Worm (Caenorhabditis elegans) whole organism, mixed stage, embryonic: ENCODE data around the gene R05D3.9.

Source experiments
- M03D4.4 ChIP-seq: sonication (generic microtip); optimal IDR thresholded peaks from 2 replicates; lab custom pipeline; 2017; ENCODE audit warnings: mild to moderate bottlenecking, missing genetic modification characterization, missing compliant biosample characterization
- blmp-1 ChIP-seq: fragments of 150-350 bp; optimal IDR thresholded peaks from 2 replicates; lab custom pipeline; 2014; ENCODE audit warnings: missing biosample characterization, missing genetic modification characterization
- ceh-39 ChIP-seq: fragments of 150-350 bp; optimal IDR thresholded peaks from 2 replicates; lab custom pipeline; 2014; ENCODE audit warnings: missing biosample characterization, missing genetic modification characterization
- ceh-43 ChIP-seq: fragments of 200-800 bp; sonication (Bioruptor generic); optimal IDR thresholded peaks from 2 replicates; lab custom pipeline; 2018; ENCODE audit warnings: mild to moderate bottlenecking, missing genetic modification characterization, moderate library complexity, missing compliant biosample characterization
- ceh-83 ChIP-seq: fragments of 200-800 bp; sonication (Bioruptor generic); optimal IDR thresholded peaks from 2 replicates; lab custom pipeline; 2018; ENCODE audit warnings: mild to moderate bottlenecking, missing genetic modification characterization, missing compliant biosample characterization
- ces-1 ChIP-seq: fragments of 150-350 bp; optimal IDR thresholded peaks from 2 replicates; lab custom pipeline; 2014; ENCODE audit warnings: missing biosample characterization, missing genetic modification reagents, missing genetic modification characterization
- cnd-1 ChIP-seq: fragments of 200-800 bp; sonication (Bioruptor generic); optimal IDR thresholded peaks from 2 replicates; lab custom pipeline; 2018; ENCODE audit warnings: mild to moderate bottlenecking, missing genetic modification characterization, missing compliant biosample characterization
- drap-1 ChIP-seq: fragments of 200-800 bp; sonication (Bioruptor generic); optimal IDR thresholded peaks from 3 replicates; lab custom pipeline; 2018; ENCODE audit warnings: mild to moderate bottlenecking, missing genetic modification characterization, missing compliant biosample characterization
- elt-1 ChIP-seq: sonication (generic microtip); optimal IDR thresholded peaks from 2 replicates; lab custom pipeline; 2017; ENCODE audit warnings: missing genetic modification characterization, mild to moderate bottlenecking, missing compliant biosample characterization, antibody characterized with exemption, moderate library complexity, borderline replicate concordance; ENCODE audit not compliant: insufficient read depth
- elt-3 ChIP-seq: fragments of 150-350 bp; optimal IDR thresholded peaks from 2 replicates; lab custom pipeline; 2014; ENCODE audit warnings: missing biosample characterization, missing genetic modification characterization
- flh-1 ChIP-seq: fragments of 200-800 bp; sonication (Bioruptor generic); optimal IDR thresholded peaks from 2 replicates; lab custom pipeline; 2018; ENCODE audit warnings: mild to moderate bottlenecking, missing genetic modification characterization, moderate library complexity, missing compliant biosample characterization
- ham-2 ChIP-seq: fragments of 200-800 bp; sonication (Bioruptor generic); optimal IDR thresholded peaks from 2 replicates; lab custom pipeline; 2018; ENCODE audit warnings: mild to moderate bottlenecking, missing genetic modification characterization, missing compliant biosample characterization
- hlh-1 ChIP-seq: fragments of 150-350 bp; optimal IDR thresholded peaks from 2 replicates; lab custom pipeline; 2014; ENCODE audit warnings: missing biosample characterization, missing genetic modification reagents, missing genetic modification characterization
- lin-13 ChIP-seq: fragments of 150-350 bp; optimal IDR thresholded peaks from 2 replicates; lab custom pipeline; 2014; ENCODE audit warnings: missing biosample characterization, missing genetic modification characterization
- lin-32 ChIP-seq: fragments of 200-800 bp; sonication (Bioruptor generic); optimal IDR thresholded peaks from 2 replicates; lab custom pipeline; 2018; ENCODE audit warnings: mild to moderate bottlenecking, missing genetic modification characterization, missing compliant biosample characterization
- lsy-2 ChIP-seq: fragments of 150-350 bp; optimal IDR thresholded peaks from 2 replicates; lab custom pipeline; 2014; ENCODE audit warnings: missing biosample characterization, missing genetic modification characterization
- mab-5 ChIP-seq: fragments of 150-350 bp; optimal IDR thresholded peaks from 2 replicates; lab custom pipeline; 2014; ENCODE audit warnings: missing biosample characterization, missing genetic modification characterization
- mep-1 ChIP-seq: fragments of 150-350 bp; optimal IDR thresholded peaks from 2 replicates; lab custom pipeline; 2017; ENCODE audit warnings: missing biosample characterization, missing genetic modification reagents, missing genetic modification characterization, inconsistent platforms
- mls-2 ChIP-seq: sonication (generic microtip); optimal IDR thresholded peaks from 2 replicates; lab custom pipeline; 2016; ENCODE audit warnings: mild to moderate bottlenecking, missing genetic modification characterization, moderate library complexity, missing compliant biosample characterization
- nhr-12 ChIP-seq: fragments of 150-350 bp; optimal IDR thresholded peaks from 2 replicates; lab custom pipeline; 2014; ENCODE audit warnings: missing biosample characterization, missing genetic modification characterization
- nhr-2 ChIP-seq: fragments of 150-350 bp; optimal IDR thresholded peaks from 2 replicates; lab custom pipeline; 2014; ENCODE audit warnings: missing biosample characterization, missing genetic modification characterization
- nhr-237 ChIP-seq: fragments of 150-350 bp; optimal IDR thresholded peaks from 2 replicates; lab custom pipeline; 2014; ENCODE audit warnings: missing biosample characterization, missing genetic modification characterization
- nhr-28 ChIP-seq: fragments of 150-350 bp; optimal IDR thresholded peaks from 2 replicates; lab custom pipeline; 2014; ENCODE audit warnings: missing biosample characterization, missing genetic modification characterization
- nhr-76 ChIP-seq: sonication (generic microtip); optimal IDR thresholded peaks from 2 replicates; lab custom pipeline; 2017; ENCODE audit warnings: missing biosample characterization, missing genetic modification characterization
- sem-2 ChIP-seq: fragments of 200-800 bp; sonication (Bioruptor generic); optimal IDR thresholded peaks from 2 replicates; lab custom pipeline; 2018; ENCODE audit warnings: mild to moderate bottlenecking, missing genetic modification characterization, missing compliant biosample characterization
- snpc-4 ChIP-seq: fragments of 150-350 bp; optimal IDR thresholded peaks from 2 replicates; lab custom pipeline; 2014; ENCODE audit warnings: missing biosample characterization, missing genetic modification characterization
- sptf-1 ChIP-seq: sonication (generic microtip); optimal IDR thresholded peaks from 2 replicates; lab custom pipeline; 2017; ENCODE audit warnings: mild to moderate bottlenecking, missing genetic modification characterization, moderate library complexity, missing compliant biosample characterization
- tbx-8 ChIP-seq: fragments of 200-800 bp; sonication (Bioruptor generic); optimal IDR thresholded peaks from 2 replicates; lab custom pipeline; 2018; ENCODE audit warnings: mild to moderate bottlenecking, missing genetic modification characterization, moderate library complexity, missing compliant biosample characterization
- unc-39 ChIP-seq: fragments of 150-350 bp; optimal IDR thresholded peaks from 2 replicates; lab custom pipeline; 2014; ENCODE audit warnings: missing biosample characterization, missing genetic modification characterization
- unc-62 ChIP-seq: fragments of 150-350 bp; optimal IDR thresholded peaks from 2 replicates; lab custom pipeline; 2014; ENCODE audit warnings: missing biosample characterization, missing genetic modification reagents, missing genetic modification characterization
- zip-8 ChIP-seq: fragments of 150-350 bp; optimal IDR thresholded peaks from 2 replicates; lab custom pipeline; 2014; ENCODE audit warnings: missing biosample characterization, missing genetic modification characterization
- ztf-11 ChIP-seq: fragments of 150-350 bp; optimal IDR thresholded peaks from 2 replicates; lab custom pipeline; 2014; ENCODE audit warnings: missing biosample characterization, missing genetic modification characterization

Gene R05D3.9

DNA sequence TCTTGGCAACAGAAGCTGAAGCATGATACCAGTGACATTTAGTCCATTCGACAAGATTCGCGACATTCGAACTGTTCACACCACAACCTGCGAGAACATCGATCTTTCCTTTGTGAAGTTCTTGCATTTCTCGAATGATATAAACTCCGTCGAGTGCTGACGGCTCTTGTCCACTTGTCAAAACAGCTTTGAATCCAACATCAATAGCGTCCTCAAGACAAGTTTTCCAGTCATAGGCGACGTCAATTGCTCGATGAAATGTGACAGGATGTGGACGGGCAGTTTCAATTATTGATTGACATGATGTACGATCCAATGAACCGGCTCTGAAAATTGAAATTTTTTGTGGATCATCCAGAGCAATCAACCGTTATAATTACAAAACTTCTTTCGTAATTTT is 34.1 kb upstream of the R05D3.9 start:
- TF ChIP-seq sptf-1 (tag; lab: Kevin White, UChicago) (no peak), mls-2 (tag; lab: Kevin White, UChicago) (no peak), mab-5 (tag; lab: Kevin White, UChicago) (no peak), ces-1 (GFP tag; lab: Kevin White, UChicago) (no peak), lsy-2 (tag; lab: Kevin White, UChicago) (no peak), ceh-39 (tag; lab: Kevin White, UChicago) (no peak), unc-39 (tag; lab: Kevin White, UChicago) (no peak), nhr-2 (no peak), mep-1 (tag; lab: Kevin White, UChicago) (no peak), nhr-28 (tag; lab: Kevin White, UChicago) (no peak), nhr-12 (tag; lab: Kevin White, UChicago) (no peak), M03D4.4 (no peak), ceh-43 (GFP tag; lab: Kevin White, UChicago) (no peak), elt-1 (tag; lab: Kevin White, UChicago) (no peak), drap-1 (GFP tag; lab: Kevin White, UChicago) (no peak), snpc-4 (tag; lab: Kevin White, UChicago) (no peak)

DNA sequence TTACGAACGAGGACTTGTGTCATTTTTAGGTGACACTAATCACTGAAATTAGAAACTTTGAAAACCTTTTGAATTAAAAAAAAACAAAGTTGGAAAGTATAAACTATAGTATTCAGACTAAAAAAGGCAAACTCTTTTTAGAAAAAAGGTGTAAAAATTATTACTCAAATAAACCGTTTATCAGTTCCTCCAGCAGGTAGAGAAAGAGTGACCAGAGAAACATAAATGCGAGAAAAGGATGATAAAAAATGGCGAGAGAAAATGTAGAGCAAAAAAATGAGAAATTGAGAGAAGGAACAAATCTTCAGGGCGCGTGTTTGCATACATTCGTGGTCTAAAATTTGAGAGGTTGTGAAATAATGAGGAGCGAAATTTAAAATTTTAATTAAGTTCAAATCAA is 33.4 kb upstream of the R05D3.9 start, which contains the start of gene lap-1:
lap-1 (minus strand) TSS at position 42 of the 400 bp plus-strand sequence.
- TF ChIP-seq ces-1 (GFP tag; lab: Kevin White, UChicago) (no peak), M03D4.4 (no peak), mab-5 (tag; lab: Kevin White, UChicago) (no peak), lin-32 (GFP tag; lab: Kevin White, UChicago) (no peak), flh-1 (no peak), nhr-2 (no peak), nhr-237 (tag; lab: Kevin White, UChicago) (no peak), ceh-43 (GFP tag; lab: Kevin White, UChicago) (no peak), snpc-4 (tag; lab: Kevin White, UChicago) (no peak), ham-2 (GFP tag; lab: Kevin White, UChicago) (no peak), blmp-1 (tag; lab: Kevin White, UChicago) (no peak), nhr-12 (tag; lab: Kevin White, UChicago) (no peak), elt-3 (tag; lab: Kevin White, UChicago) (no peak), cnd-1 (tag; lab: Kevin White, UChicago) (no peak), elt-1 (tag; lab: Kevin White, UChicago) (no peak), unc-39 (tag; lab: Kevin White, UChicago) (no peak), ztf-11 (tag; lab: Kevin White, UChicago) (no peak), lin-13 (tag; lab: Kevin White, UChicago) (no peak), sem-2 (GFP tag; lab: Kevin White, UChicago) (no peak)

DNA sequence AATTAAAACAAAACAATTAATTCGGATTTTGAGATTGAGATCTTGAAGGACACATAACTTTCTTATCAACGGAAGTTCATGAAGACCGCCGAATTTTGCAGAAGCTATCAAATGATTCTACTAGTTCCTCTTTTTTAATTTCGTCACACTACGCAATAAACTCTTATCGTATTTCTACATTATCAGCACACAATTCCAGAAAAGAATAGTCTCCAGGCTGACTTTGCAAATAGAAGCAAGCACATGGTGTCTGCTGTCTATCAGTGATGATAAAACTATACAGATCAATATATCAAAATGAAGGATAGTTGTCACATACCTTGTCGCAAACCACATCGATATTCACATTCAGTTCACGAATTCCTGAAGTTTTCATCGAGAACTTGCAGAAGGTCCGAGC is 32.0 kb upstream of the R05D3.9 start:
- no peak for TF ChIP-seq unc-39 (tag; lab: Kevin White, UChicago)
- no peak for TF ChIP-seq ztf-11 (tag; lab: Kevin White, UChicago)
- no peak for TF ChIP-seq lin-13 (tag; lab: Kevin White, UChicago)
- TF ChIP-seq sptf-1 (tag; lab: Kevin White, UChicago), result no peak
- TF ChIP-seq ceh-43 (GFP tag; lab: Kevin White, UChicago), result no peak
- TF ChIP-seq hlh-1 (tag; lab: Kevin White, UChicago), result no peak
- TF ChIP-seq nhr-12 (tag; lab: Kevin White, UChicago), result no peak
- no peak for TF ChIP-seq ceh-83 (GFP tag; lab: Kevin White, UChicago)
- no peak for TF ChIP-seq ham-2 (GFP tag; lab: Kevin White, UChicago)
- no peak for TF ChIP-seq tbx-8
- no peak for TF ChIP-seq nhr-2
- TF ChIP-seq unc-62 (GFP tag; lab: Kevin White, UChicago), result no peak
- no peak for TF ChIP-seq mep-1 (tag; lab: Kevin White, UChicago)
- TF ChIP-seq cnd-1 (tag; lab: Kevin White, UChicago), result no peak
- no peak for TF ChIP-seq flh-1
- no peak for TF ChIP-seq mab-5 (tag; lab: Kevin White, UChicago)
- no peak for TF ChIP-seq ceh-39 (tag; lab: Kevin White, UChicago)
- no peak for TF ChIP-seq sem-2 (GFP tag; lab: Kevin White, UChicago)
- no peak for TF ChIP-seq nhr-76 (tag; lab: Kevin White, UChicago)

DNA sequence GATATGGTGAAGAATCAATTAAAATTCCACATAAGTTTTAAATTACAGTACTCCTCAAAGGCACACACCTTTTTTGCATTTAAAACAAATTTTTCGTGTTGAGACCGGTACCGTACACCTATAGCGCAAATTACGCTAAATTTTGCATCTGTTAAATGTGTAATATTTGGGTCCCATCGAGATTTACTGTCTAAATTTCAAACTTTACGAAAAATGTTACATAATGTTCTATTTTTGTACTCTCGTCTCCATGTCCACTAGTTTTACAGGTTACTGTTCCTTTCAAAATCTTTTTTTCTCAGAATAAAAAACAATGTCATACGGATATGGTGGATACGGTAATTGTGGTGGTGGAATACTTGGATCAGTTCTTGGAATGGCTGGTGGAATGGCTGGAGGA is 29.9 kb upstream of the R05D3.9 start, which contains the start of gene ZK353.2:
ZK353.2 (plus strand) TSS at position 301 of the 400 bp plus-strand sequence.
- TF ChIP-seq lin-32 (GFP tag; lab: Kevin White, UChicago), result no peak
- no peak for TF ChIP-seq flh-1
- TF ChIP-seq nhr-237 (tag; lab: Kevin White, UChicago), result no peak
- TF ChIP-seq M03D4.4, result no peak
- no peak for TF ChIP-seq nhr-12 (tag; lab: Kevin White, UChicago)
- no peak for TF ChIP-seq zip-8 (tag; lab: Kevin White, UChicago)
- TF ChIP-seq elt-1 (tag; lab: Kevin White, UChicago), result no peak
- TF ChIP-seq, all 35 proteins: peak for 0
